Worm (Caenorhabditis elegans): Measurements from ENCODE around the gene F16B12.1.

Gene F16B12.1

DNA sequence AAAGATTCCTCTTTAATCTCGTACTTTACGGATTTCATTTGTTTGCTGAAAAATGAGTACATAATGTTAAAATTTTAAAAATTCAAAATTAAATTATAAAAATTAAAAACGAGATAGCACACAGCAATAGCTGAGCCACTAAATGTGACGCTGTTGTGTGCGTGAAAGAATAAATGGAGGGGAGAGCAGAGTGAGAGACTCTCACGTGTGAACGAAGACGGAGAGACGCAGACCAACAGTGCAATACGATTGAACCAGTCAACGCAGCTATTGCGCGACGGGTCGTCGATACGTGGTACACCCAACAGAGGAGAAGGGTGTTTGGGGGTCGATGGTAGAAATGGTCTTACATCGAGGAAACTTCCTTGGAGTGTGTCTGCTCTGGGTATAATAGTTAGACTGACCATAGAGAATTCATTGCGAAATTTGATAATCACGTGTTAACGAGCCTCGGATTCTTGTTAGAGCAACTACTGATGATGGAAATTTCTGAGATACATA, 13.4 kb downstream of the F16B12.1 start, which contains the start of gene F16B12.4:
TSS of gene F16B12.4 (minus strand) at position 51 of the 501 bp plus-strand sequence.
- TF ChIP-seq unc-62 (GFP tag; optimal IDR thresholded peaks at IDR 0.05): no peak

DNA sequence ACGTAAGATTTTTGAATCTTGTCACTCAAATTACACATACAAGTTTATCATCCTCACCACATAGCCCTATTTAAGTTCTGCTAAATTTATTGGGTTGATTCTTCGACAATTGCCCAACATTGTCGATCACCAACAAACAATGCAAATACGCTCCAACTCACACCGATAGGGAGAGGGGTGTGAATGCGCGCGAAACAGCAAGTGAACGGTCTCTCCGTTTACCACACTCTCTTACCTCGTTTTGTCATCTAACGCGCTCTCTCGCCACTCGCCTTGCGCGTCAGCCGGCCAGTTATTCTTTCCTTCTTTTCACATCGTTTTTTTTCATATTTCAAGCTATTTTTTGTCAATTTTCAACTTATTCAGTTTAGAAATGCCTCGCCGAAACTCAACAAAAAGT, 16.7 kb downstream of the F16B12.1 start, which contains the start of gene F16B12.6:
TSS of gene F16B12.6 (plus strand) at position 331 of the 400 bp plus-strand sequence.
- TF ChIP-seq unc-62 (GFP tag; optimal IDR thresholded peaks at IDR 0.05): no peak

DNA sequence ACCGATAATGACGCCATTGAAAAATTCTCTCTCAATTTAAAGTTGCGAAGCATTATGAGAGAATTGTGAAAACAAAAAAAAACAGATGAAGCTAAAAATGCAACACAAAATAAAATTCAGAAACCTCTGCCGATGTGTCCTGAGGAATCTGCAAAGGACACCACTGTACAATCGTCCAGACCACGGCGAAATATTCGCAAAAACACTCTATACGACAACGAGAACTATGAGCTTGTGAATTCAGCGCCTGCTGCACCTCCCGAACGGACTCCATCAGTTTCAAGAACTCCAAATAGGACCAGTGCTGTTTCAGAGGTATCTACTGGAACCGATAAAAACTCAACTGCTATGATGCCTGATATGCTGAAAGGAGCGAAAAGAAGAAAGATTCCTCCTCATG, 17.2 kb downstream of the F16B12.1 start:
- TF ChIP-seq unc-62 (GFP tag; optimal IDR thresholded peaks at IDR 0.05): no peak

DNA sequence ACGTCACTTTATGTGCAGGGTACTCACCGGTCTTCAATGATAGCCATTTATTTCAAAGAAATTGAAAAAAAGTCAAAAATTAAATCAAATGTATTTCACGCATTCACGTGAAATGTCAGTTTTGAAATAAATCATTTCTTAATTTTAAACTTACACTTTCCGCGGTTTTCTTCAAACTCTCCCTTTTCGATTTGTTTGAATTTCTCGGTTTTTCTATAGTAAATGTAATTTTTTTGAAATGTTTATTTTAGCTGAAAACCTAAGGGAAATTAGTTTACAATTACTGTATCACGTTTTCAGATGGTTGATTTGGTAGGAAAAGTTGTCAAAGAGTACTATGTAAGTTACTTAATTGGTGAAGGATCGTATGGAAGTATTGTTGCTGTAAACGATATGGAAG, 22.9 kb downstream of the F16B12.1 start, which contains the start of gene F16B12.7:
TSS of gene F16B12.7 (plus strand) at position 301 of the 400 bp plus-strand sequence.
- TF ChIP-seq unc-62 (GFP tag; optimal IDR thresholded peaks at IDR 0.05): no peak

DNA sequence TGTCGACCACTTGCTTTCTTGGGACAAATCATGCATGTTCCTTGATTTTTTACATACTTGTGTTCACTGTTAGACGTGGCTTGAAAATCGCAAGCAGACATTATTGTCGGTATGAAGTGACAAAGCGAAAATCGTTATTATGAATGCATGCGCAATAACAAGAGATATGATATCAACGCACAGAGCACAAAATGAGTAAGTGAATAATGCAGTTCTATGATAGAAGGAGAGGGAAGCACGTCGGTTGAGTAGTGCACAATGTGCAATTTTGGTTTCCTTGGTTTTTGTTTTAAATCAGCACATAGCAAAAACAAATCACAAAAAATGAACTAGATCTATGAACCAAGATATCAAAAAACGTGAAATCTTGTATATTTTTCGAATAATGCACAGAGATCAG, 28.0 kb downstream of the F16B12.1 start, which contains the start of gene nhr-281:
TSS of gene nhr-281 (minus strand) at position 101 of the 400 bp plus-strand sequence.
- TF ChIP-seq unc-62 (GFP tag; optimal IDR thresholded peaks at IDR 0.05): no peak

DNA sequence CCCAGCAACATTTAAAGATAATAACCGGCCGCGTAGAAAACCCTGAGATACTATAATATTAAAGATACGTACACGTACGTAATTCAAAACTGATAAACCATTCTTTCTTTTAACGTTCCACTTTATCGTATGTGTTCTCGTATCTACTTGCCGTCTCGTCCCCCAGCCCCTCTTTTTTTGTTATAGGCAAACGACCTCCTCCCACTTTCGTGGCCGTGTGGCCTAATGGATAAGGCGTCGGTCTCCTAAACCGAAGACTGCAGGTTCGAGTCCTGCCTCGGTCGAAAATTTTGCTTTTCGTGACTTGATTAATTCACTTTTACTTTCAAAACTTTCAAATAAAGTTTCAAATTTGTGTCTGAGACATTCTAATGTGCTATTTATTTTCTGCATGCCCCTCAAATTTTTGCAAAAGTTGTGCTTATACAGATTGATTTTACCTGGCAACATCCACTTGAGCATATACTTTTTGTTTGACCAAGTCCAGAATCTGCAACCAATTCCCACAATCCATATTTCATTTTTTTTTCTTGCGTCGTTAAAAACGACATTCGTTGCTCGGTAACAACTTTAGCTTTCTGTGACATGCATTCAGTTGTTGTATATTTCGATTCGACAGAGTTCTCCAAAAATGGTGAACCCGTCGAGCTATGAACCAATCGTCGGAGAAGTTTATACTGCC, 30.3 kb downstream of the F16B12.1 start, which contains the start of gene F28H6.7:
TSS of gene F28H6.7 (plus strand) at position 632 of the 682 bp plus-strand sequence.
- TF ChIP-seq unc-62 (GFP tag; optimal IDR thresholded peaks at IDR 0.05): no peak

DNA sequence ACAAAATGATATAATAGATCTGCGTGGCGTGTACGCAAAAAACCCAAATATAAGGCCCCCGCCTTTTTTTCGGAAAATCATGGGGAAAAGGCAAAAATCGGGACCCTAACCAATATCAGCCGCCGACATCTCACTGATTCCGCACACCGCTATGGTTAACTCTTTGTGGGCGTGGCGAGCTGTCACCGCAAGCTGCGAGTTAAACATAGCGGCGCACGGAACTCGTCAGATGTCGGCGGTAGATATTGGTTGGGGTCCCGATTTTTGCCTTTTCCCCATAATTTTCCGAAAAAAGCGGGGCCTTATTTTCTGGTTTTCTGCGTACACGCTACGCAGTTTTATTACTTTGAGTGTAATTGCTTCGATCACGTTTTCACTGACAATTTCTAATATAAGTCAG, 33.5 kb downstream of the F16B12.1 start:
- no peak for TF ChIP-seq unc-62 (GFP tag; optimal IDR thresholded peaks at IDR 0.05)

DNA sequence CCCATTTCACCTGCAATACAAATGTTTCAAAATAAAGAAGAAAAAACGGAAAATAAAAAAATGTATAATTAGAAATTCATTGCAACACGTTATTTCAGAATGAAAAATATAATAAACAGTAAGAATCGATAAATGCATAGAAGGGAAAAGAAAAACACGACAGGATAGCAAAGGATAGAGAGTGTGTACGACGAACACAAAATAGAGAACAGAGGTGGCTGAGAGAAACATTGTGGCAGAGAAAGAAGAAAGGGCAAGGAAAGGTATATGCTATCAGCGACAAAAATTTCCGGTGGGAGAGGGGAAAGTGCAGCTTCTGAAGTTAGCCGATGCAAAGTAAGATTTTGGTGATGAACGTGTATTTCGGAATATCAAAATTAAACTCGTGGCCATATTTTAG, 40.6 kb downstream of the F16B12.1 start, which contains the start of gene F28H6.6:
TSS of gene F28H6.6 (minus strand) at position 10 of the 400 bp plus-strand sequence.
- TF ChIP-seq unc-62 (GFP tag; optimal IDR thresholded peaks at IDR 0.05): no peak

DNA sequence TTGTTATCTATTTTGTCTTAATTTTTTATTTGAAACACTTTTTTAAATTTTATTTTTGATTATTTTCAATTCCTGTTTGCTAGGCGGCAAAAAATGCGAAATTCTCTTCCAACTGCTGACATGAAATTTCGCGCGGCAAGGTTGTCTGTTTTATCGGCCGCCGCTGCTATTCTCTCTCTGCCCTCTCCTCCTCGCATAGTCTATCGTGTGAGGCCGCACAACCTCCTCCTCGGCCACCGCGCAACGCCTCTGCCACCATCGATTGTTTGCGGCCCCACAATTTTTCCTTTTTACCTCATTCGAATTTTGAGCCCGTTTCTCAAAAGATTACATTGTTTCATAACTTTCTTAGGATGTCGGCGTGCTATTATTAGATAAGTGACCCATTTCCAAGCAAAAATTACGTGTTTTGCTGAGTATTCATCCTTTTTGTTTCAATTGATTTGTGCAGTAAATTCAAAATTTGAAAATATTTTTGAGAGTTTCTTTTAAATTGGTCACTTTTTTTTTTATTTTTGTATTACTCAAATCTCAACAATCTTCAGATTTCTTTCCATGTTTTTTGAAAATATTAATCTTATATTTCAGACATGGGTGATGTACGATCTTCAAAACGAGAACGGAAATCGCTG, 42.1 kb downstream of the F16B12.1 start, which contains the start of gene F28H6.4:
TSS of gene F28H6.4 (plus strand) at position 582 of the 632 bp plus-strand sequence.
- TF ChIP-seq unc-62 (GFP tag; optimal IDR thresholded peaks at IDR 0.05): no peak

DNA sequence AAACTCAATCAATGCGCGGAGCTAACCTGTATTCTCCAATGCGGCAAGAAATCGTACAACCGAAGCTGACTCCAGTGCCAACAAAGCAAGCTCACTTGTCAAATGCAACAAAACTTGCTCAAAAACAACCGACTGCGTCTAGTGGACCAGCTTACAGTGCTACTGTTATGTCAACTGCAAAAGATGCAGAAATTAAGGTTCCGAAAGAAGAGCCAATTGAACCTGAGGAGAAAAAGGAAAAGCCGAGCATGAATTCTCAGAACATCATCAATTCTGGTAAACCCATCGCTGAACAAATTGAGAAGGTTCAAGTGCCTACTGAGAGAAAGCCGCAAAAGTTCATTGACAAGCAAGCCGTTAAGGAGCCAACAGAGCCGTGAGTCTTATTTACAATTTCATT, 46.2 kb downstream of the F16B12.1 start:
- TF ChIP-seq unc-62 (GFP tag; optimal IDR thresholded peaks at IDR 0.05): no peak

DNA sequence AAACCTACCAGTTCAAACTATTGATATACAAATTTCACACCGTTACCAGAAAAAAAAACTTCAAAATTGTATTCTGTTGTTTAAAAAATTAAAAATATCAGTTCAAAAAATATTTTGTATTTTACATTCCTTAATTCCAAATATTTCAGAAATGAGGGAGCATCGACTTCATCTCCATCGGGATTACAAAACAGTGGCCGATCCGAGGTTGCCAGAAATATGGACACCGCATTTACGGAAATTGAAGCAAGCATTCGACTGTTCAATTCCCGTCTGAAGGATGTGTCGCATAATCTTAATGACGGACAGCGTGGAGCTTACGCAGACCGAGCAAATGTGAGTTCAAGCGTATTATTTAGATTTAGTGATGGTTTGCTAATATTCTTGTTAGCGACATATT, 47.4 kb downstream of the F16B12.1 start:
- no peak for TF ChIP-seq unc-62 (GFP tag; optimal IDR thresholded peaks at IDR 0.05)

DNA sequence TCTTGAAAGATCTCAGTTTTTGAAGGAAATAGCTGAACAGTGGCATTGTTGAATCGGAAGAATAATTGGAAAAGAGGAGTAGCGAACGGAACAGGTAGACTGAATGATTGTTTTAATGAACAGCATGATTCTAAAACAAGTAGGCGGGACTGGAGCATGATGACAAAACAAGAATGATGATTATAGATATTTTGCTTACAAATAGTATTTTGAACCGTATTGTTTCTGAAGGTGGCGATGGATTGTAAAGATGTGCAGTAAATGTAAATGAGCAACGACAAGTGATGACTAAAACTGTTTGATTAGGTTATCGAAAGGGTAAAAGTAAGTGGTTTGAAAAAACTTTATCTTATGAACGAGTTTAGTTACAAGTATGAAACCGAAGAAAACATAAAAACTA, 48.9 kb downstream of the F16B12.1 start, which contains the start of gene F28H6.8:
TSS of gene F28H6.8 (minus strand) at position 101 of the 400 bp plus-strand sequence.
- no peak for TF ChIP-seq unc-62 (GFP tag; optimal IDR thresholded peaks at IDR 0.05)

DNA sequence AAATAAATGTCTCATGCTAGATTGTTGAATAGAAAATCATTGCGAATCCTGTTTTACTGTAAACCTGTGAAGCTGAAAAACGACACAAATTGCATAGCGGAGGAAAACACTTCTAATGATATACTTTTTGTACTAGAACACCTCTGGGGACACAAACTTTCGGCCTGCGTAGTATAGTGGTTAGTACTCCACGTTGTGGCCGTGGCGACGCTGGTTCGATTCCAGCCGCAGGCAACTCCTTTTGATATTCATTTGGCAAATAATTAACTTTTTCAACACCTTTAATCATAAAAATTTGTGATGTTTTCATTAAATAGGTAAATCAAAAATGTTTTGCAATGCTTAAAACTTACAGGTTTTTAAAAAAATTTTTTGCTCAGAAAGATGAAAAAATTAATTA, 49.6 kb downstream of the F16B12.1 start:
- TF ChIP-seq unc-62 (GFP tag; optimal IDR thresholded peaks at IDR 0.05): no peak
